Fruit fly (Drosophila melanogaster): ENCODE data around the gene CG15357.

The CG15357 gene

dm6 chr2L:1970312-1970929 lies 24.9 kb upstream of the CG15357 start, which contains the start of gene erm (continued):
- peak; percentile 76 for TF ChIP-seq sens (GFP tag)
- no peak for TF ChIP-seq Atf6 (GFP tag; IDR thresholded peaks at IDR 0.05)
- peak; percentile 44 for TF ChIP-seq nmo (GFP tag; optimal IDR thresholded peaks at IDR 0.05)
- TF ChIP-seq CG6813 (GFP tag; optimal IDR thresholded peaks at IDR 0.05) = no peak
- TF ChIP-seq crp (GFP tag; optimal IDR thresholded peaks at IDR 0.05) = no peak
- TF ChIP-seq vvl (GFP tag; IDR thresholded peaks at IDR 0.05) = peak; percentile 49; the same call in 1 of the 2 replicates
- peak; percentile 63 for TF ChIP-seq CoRest (tag; optimal IDR thresholded peaks at IDR 0.05)
- no peak for TF ChIP-seq hkb (optimal IDR thresholded peaks at IDR 0.05)
- no peak for TF ChIP-seq hkb (GFP tag; IDR thresholded peaks at IDR 0.05)
- TF ChIP-seq pros (GFP tag; optimal IDR thresholded peaks at IDR 0.05) = peak; percentile 43
- TF ChIP-seq gcm (GFP tag; optimal IDR thresholded peaks at IDR 0.05) = peak; percentile 43
- TF ChIP-seq ap (GFP tag; IDR thresholded peaks at IDR 0.05) = no peak
- peak; percentile 73 for TF ChIP-seq Med (GFP tag)
- no peak for TF ChIP-seq CG7556 (GFP tag; optimal IDR thresholded peaks at IDR 0.05)
- TF ChIP-seq lilli (GFP tag; optimal IDR thresholded peaks at IDR 0.05) = no peak
- TF ChIP-seq bbx (GFP tag; IDR thresholded peaks at IDR 0.05; ENCODE audit: partially characterized antibody) = no peak
- no peak for TF ChIP-seq Xbp1 (GFP tag; optimal IDR thresholded peaks at IDR 0.05)
- TF ChIP-seq CG16813 (GFP tag; IDR thresholded peaks at IDR 0.05; ENCODE audit: partially characterized antibody) = no peak
- TF ChIP-seq HLH3B (GFP tag; IDR thresholded peaks at IDR 0.05) = no peak
- TF ChIP-seq CG12942 (GFP tag; optimal IDR thresholded peaks at IDR 0.05) = no peak
- no peak for TF ChIP-seq dm (GFP tag; optimal IDR thresholded peaks at IDR 0.05)
- TF ChIP-seq ttk (GFP tag; IDR thresholded peaks at IDR 0.05) = peak; percentile 42; the same call in 1 of the 2 replicates
- TF ChIP-seq CG9215 (GFP tag; IDR thresholded peaks at IDR 0.05) = 0 out of 2 replicates have a peak, but pooled peaks have one; percentile 17
- no peak for TF ChIP-seq dpn (GFP tag; optimal IDR thresholded peaks at IDR 0.05)
- TF ChIP-seq Lhr (GFP tag; optimal IDR thresholded peaks at IDR 0.05) = no peak
- TF ChIP-seq tna (GFP tag; IDR thresholded peaks at IDR 0.05; ENCODE audit: partially characterized antibody) = 0 out of 2 replicates have a peak, but pooled peaks have one; percentile 33
- peak; percentile 37 for TF ChIP-seq kni (GFP tag; optimal IDR thresholded peaks at IDR 0.05)
- TF ChIP-seq CG6791 (GFP tag; IDR thresholded peaks at IDR 0.05; ENCODE audit: partially characterized antibody) = 0 out of 3 replicates have a peak, but pooled peaks have one; percentile 5
- no peak for TF ChIP-seq CG10565 (GFP tag; optimal IDR thresholded peaks at IDR 0.05)
- TF ChIP-seq otp (GFP tag; IDR thresholded peaks at IDR 0.05) = 0 out of 3 replicates have a peak, but pooled peaks have one; percentile 5
- TF ChIP-seq Nf-YB (GFP tag; optimal IDR thresholded peaks at IDR 0.05) = peak; percentile 97
- no peak for TF ChIP-seq Optix (GFP tag; IDR thresholded peaks at IDR 0.05)
- TF ChIP-seq CG7357 (GFP tag; IDR thresholded peaks at IDR 0.05) = no peak
- no peak for TF ChIP-seq lbe (GFP tag; optimal IDR thresholded peaks at IDR 0.05)
- TF ChIP-seq CG3995 (GFP tag; optimal IDR thresholded peaks at IDR 0.05) = no peak
- TF ChIP-seq CG13287 (GFP tag; IDR thresholded peaks at IDR 0.05; ENCODE audit: partially characterized antibody) = peak; percentile 28
- no peak for TF ChIP-seq CG17359 (tag; optimal IDR thresholded peaks at IDR 0.05)
- TF ChIP-seq Dbx (GFP tag; IDR thresholded peaks at IDR 0.05) = no peak
- TF ChIP-seq CG12391 (tag; optimal IDR thresholded peaks at IDR 0.05) = no peak
- TF ChIP-seq Tbp (GFP tag; optimal IDR thresholded peaks at IDR 0.05) = no peak
- TF ChIP-seq CG32532 (GFP tag; IDR thresholded peaks at IDR 0.05) = peak; percentile 29; the same call in 1 of the 2 replicates
- no peak for TF ChIP-seq hb (GFP tag; IDR thresholded peaks at IDR 0.05; ENCODE audit: partially characterized antibody)
- no peak for TF ChIP-seq trh (GFP tag; optimal IDR thresholded peaks at IDR 0.05)
- no peak for TF ChIP-seq amos (GFP tag; IDR thresholded peaks at IDR 0.05; ENCODE audit: partially characterized antibody)
- no peak for TF ChIP-seq Ravus (GFP tag; IDR thresholded peaks at IDR 0.05)
- TF ChIP-seq sna (GFP tag; IDR thresholded peaks at IDR 0.05; ENCODE audit: partially characterized antibody) = peak; percentile 49; the same call in 1 of the 2 replicates
- peak; percentile 98 for TF ChIP-seq CG1832 (GFP tag; optimal IDR thresholded peaks at IDR 0.05)
- peak; percentile 16 for TF ChIP-seq CG17829 (tag; optimal IDR thresholded peaks at IDR 0.05)
- TF ChIP-seq Trl (optimal IDR thresholded peaks at IDR 0.05) = peak; percentile 27 to 76
- TF ChIP-seq Trl (GFP tag; optimal IDR thresholded peaks at IDR 0.05) = peak; percentile 57
